Worm (Caenorhabditis elegans): ENCODE measurements around the gene clec-141.

- TF ChIP-seq ces-1 (GFP tag; optimal IDR thresholded peaks at IDR 0.05) (no peak), elt-3 (tag; optimal IDR thresholded peaks at IDR 0.05) (no peak), lin-13 (tag; optimal IDR thresholded peaks at IDR 0.05) (no peak), ztf-11 (tag; optimal IDR thresholded peaks at IDR 0.05) (no peak), lsy-2 (tag; optimal IDR thresholded peaks at IDR 0.05) (no peak), snpc-4 (tag; optimal IDR thresholded peaks at IDR 0.05) (no peak), elt-1 (tag; optimal IDR thresholded peaks at IDR 0.05; ENCODE audit: borderline replicate concordance, insufficient read depth) (no peak), blmp-1 (tag; optimal IDR thresholded peaks at IDR 0.05) (no peak), nhr-12 (tag; optimal IDR thresholded peaks at IDR 0.05) (no peak), mep-1 (tag; optimal IDR thresholded peaks at IDR 0.05) (no peak), drap-1 (GFP tag; optimal IDR thresholded peaks at IDR 0.05) (no peak), nhr-28 (tag; optimal IDR thresholded peaks at IDR 0.05) (no peak), lin-32 (GFP tag; optimal IDR thresholded peaks at IDR 0.05) (no peak), tbx-8 (GFP tag; optimal IDR thresholded peaks at IDR 0.05) (no peak)
These were observed 11.5 kb upstream of the clec-141 start, which contains the start of gene EEED8.15 for ce11 chrII:5418929-5419328.
